Worm (Caenorhabditis elegans): ENCODE data around the gene idpb-2.

Gene idpb-2

ce11 chrII:5048185-5048795 is 21.1 kb downstream of the idpb-2 start (continued):
- TF ChIP-seq unc-30 (tag; optimal IDR thresholded peaks at IDR 0.05) (no peak), nhr-85 (tag) (peak; percentile 71), nhr-71 (tag; optimal IDR thresholded peaks at IDR 0.05) (peak; percentile 23), lin-14 (GFP tag; optimal IDR thresholded peaks at IDR 0.05) (peak; percentile 59), xbp-1 (tag; optimal IDR thresholded peaks at IDR 0.05) (no peak), nhr-76 (tag; optimal IDR thresholded peaks at IDR 0.05) (no peak), ceh-82 (tag; optimal IDR thresholded peaks at IDR 0.05) (no peak), nhr-11 (tag; optimal IDR thresholded peaks at IDR 0.05) (no peak), snu-23 (GFP tag; optimal IDR thresholded peaks at IDR 0.05) (peak; percentile 39), lin-35 (GFP tag; optimal IDR thresholded peaks at IDR 0.05) (peak in 1 of 2 experiments; percentile 49), nhr-237 (tag; optimal IDR thresholded peaks at IDR 0.05) (no peak)

DNA sequence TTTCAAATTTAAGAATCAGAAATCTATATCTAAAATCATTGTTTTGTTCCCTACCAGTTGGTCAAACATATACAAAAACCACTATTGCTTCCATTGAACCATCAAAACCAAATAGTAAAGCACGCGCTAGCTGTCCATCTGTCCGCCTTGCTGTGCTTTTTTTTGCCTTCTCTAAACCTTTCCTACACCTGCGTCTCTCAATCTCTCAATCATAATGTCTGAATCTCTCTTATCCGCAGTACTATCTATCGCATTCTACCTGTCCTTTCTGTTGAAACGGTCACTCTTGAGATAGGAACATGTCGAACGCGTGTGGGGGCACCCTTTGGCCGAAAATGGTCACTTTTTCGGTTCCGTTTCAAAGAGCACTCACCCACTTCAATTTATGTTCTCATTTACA is 22.1 kb downstream of the idpb-2 start:
- no peak for TF ChIP-seq tbx-2 (tag; optimal IDR thresholded peaks at IDR 0.05)
- TF ChIP-seq nhr-90 (tag; optimal IDR thresholded peaks at IDR 0.05; ENCODE audit: poor library complexity), result no peak
- TF ChIP-seq nhr-12 (tag; optimal IDR thresholded peaks at IDR 0.05), result no peak
- no peak for TF ChIP-seq zip-4 (GFP tag; optimal IDR thresholded peaks at IDR 0.05)
- TF ChIP-seq lsy-2 (tag; optimal IDR thresholded peaks at IDR 0.05), result peak in 1 of 2 experiments; percentile 29
- TF ChIP-seq C04F5.9 (tag; optimal IDR thresholded peaks at IDR 0.05), result no peak
- TF ChIP-seq mab-9 (GFP tag; IDR thresholded peaks at IDR 0.05), result no peak
- no peak for TF ChIP-seq unc-130 (tag; optimal IDR thresholded peaks at IDR 0.05)
- no peak for TF ChIP-seq nhr-77 (tag; optimal IDR thresholded peaks at IDR 0.05)
- no peak for TF ChIP-seq swsn-7 (tag; optimal IDR thresholded peaks at IDR 0.05)
- TF ChIP-seq Y116A8C.19 (tag; optimal IDR thresholded peaks at IDR 0.05; ENCODE audit: borderline replicate concordance), result no peak
- no peak for TF ChIP-seq fkh-8 (tag; optimal IDR thresholded peaks at IDR 0.05)
- TF ChIP-seq unc-86 (tag; optimal IDR thresholded peaks at IDR 0.05), result no peak
- no peak for TF ChIP-seq egl-13 (tag; optimal IDR thresholded peaks at IDR 0.05)
- TF ChIP-seq aly-2 (tag; optimal IDR thresholded peaks at IDR 0.05), result no peak
- no peak for TF ChIP-seq dpl-1 (GFP tag; optimal IDR thresholded peaks at IDR 0.05)
- no peak for TF ChIP-seq nhr-20 (tag; optimal IDR thresholded peaks at IDR 0.05)
- TF ChIP-seq fkh-10 (GFP tag; optimal IDR thresholded peaks at IDR 0.05), result no peak
- no peak for TF ChIP-seq dsc-1 (tag; optimal IDR thresholded peaks at IDR 0.05)
- TF ChIP-seq elt-2 (tag; optimal IDR thresholded peaks at IDR 0.05), result no peak
- no peak for TF ChIP-seq pag-3 (tag; optimal IDR thresholded peaks at IDR 0.05; ENCODE audit: borderline replicate concordance, insufficient read depth)
- TF ChIP-seq unc-30 (tag; optimal IDR thresholded peaks at IDR 0.05), result no peak
- TF ChIP-seq lin-14 (GFP tag; optimal IDR thresholded peaks at IDR 0.05), result peak; percentile 59
- TF ChIP-seq alr-1 (tag; optimal IDR thresholded peaks at IDR 0.05; ENCODE audit: borderline replicate concordance), result no peak
- peak; percentile 15 for TF ChIP-seq skn-1 (tag; optimal IDR thresholded peaks at IDR 0.05)
- TF ChIP-seq ceh-88 (GFP tag; IDR thresholded peaks at IDR 0.05), result no peak
- no peak for TF ChIP-seq unc-98 (GFP tag; IDR thresholded peaks at IDR 0.05)
- no peak for TF ChIP-seq nhr-11 (tag; optimal IDR thresholded peaks at IDR 0.05)
- no peak for TF ChIP-seq nhr-237 (tag; optimal IDR thresholded peaks at IDR 0.05)
- no peak for TF ChIP-seq lir-3 (tag; optimal IDR thresholded peaks at IDR 0.05; ENCODE audit: poor library complexity)
- peak; percentile 29 for TF ChIP-seq blmp-1 (tag; optimal IDR thresholded peaks at IDR 0.05)
- TF ChIP-seq mef-2 (tag; optimal IDR thresholded peaks at IDR 0.05), result no peak
- no peak for TF ChIP-seq jun-1 (tag; optimal IDR thresholded peaks at IDR 0.05)
- no peak for TF ChIP-seq nhr-47 (tag; optimal IDR thresholded peaks at IDR 0.05)
- TF ChIP-seq nhr-28 (tag; optimal IDR thresholded peaks at IDR 0.05), result no peak
- TF ChIP-seq elt-3 (tag; optimal IDR thresholded peaks at IDR 0.05), result no peak
- no peak for TF ChIP-seq irx-1 (tag; optimal IDR thresholded peaks at IDR 0.05)
- no peak for TF ChIP-seq grh-1 (GFP tag; IDR thresholded peaks at IDR 0.05)
- TF ChIP-seq nhr-85 (tag), result peak; percentile 57
- no peak for TF ChIP-seq F16B12.6 (tag; optimal IDR thresholded peaks at IDR 0.05)
- no peak for TF ChIP-seq hlh-4 (tag; optimal IDR thresholded peaks at IDR 0.05)
- no peak for TF ChIP-seq pax-3 (tag; optimal IDR thresholded peaks at IDR 0.05)
- TF ChIP-seq rnt-1 (tag; optimal IDR thresholded peaks at IDR 0.05), result peak; percentile 38
- TF ChIP-seq ces-1 (GFP tag; optimal IDR thresholded peaks at IDR 0.05), result no peak

Measured in whole organism, L1 larva.